Fruit fly (Drosophila melanogaster) whole organism, adult: ENCODE data around the gene CG6231.
A peak's percentile ranks its signal among the peaks of the same experiment; 100 is the strongest.

Experiments
- CG11617 ChIP-seq: fragments of 200-800 bp; sonication (Bioruptor generic); optimal IDR thresholded peaks from 2 replicates; lab custom pipeline; 2017; ENCODE audit warnings: mild to moderate bottlenecking, missing biosample characterization, missing genetic modification reagents, missing genetic modification characterization
- CG12768 ChIP-seq: fragments of 200-800 bp; sonication (Bioruptor generic); optimal IDR thresholded peaks from 2 replicates; lab custom pipeline; 2017; ENCODE audit warnings: missing biosample characterization, missing genetic modification characterization, mild to moderate bottlenecking, moderate library complexity, missing genetic modification reagents
- CG14711 ChIP-seq: fragments of 200-800 bp; sonication (Bioruptor generic); optimal IDR thresholded peaks from 2 replicates; lab custom pipeline; 2018; ENCODE audit warnings: missing biosample characterization, mild to moderate bottlenecking, missing genetic modification characterization, moderate library complexity
- CG1620 ChIP-seq: fragments of 200-800 bp; sonication (Bioruptor generic); optimal IDR thresholded peaks from 2 replicates; lab custom pipeline; 2016; ENCODE audit warnings: missing biosample characterization, missing genetic modification characterization
- CG33017 ChIP-seq: fragments of 200-800 bp; sonication (Bioruptor generic); optimal IDR thresholded peaks from 2 replicates; lab custom pipeline; 2018; ENCODE audit warnings: missing biosample characterization, mild to moderate bottlenecking, missing genetic modification characterization, moderate library complexity
- CG5204 ChIP-seq: fragments of 200-800 bp; sonication (Bioruptor generic); optimal IDR thresholded peaks from 2 replicates; lab custom pipeline; 2016; ENCODE audit warnings: missing biosample characterization, missing genetic modification characterization
- CG7045 ChIP-seq: fragments of 200-800 bp; sonication (Bioruptor generic); optimal IDR thresholded peaks from 2 replicates; lab custom pipeline; 2017; ENCODE audit warnings: missing biosample characterization, mild to moderate bottlenecking, missing genetic modification characterization
- CG7101 ChIP-seq: fragments of 200-800 bp; sonication (Bioruptor generic); optimal IDR thresholded peaks from 2 replicates; lab custom pipeline; 2018; ENCODE audit warnings: missing biosample characterization, mild to moderate bottlenecking, missing genetic modification characterization, moderate library complexity
- Clk ChIP-seq: fragments of 200-800 bp; sonication (Bioruptor generic); optimal IDR thresholded peaks from 2 replicates; lab custom pipeline; 2017; ENCODE audit warnings: missing biosample characterization, missing genetic modification characterization
- Crg-1 ChIP-seq: fragments of 200-800 bp; sonication (Bioruptor generic); optimal IDR thresholded peaks from 2 replicates; lab custom pipeline; 2016; ENCODE audit warnings: missing biosample characterization, missing genetic modification characterization
- Hr96 ChIP-seq: fragments of 200-800 bp; sonication (Bioruptor generic); optimal IDR thresholded peaks from 2 replicates; lab custom pipeline; 2016; ENCODE audit warnings: missing biosample characterization, missing genetic modification characterization
- Mnt ChIP-seq: fragments of 200-800 bp; sonication (Bioruptor generic); optimal IDR thresholded peaks from 2 replicates; lab custom pipeline; 2016; ENCODE audit warnings: missing biosample characterization, mild to moderate bottlenecking, missing genetic modification characterization
- bab1 ChIP-seq: fragments of 200-800 bp; sonication (Bioruptor generic); optimal IDR thresholded peaks from 3 replicates; lab custom pipeline; 2019; ENCODE audit warnings: missing biosample characterization, mild to moderate bottlenecking, missing genetic modification characterization, moderate library complexity
- cic ChIP-seq: fragments of 200-800 bp; sonication (Bioruptor generic); optimal IDR thresholded peaks from 2 replicates; lab custom pipeline; 2017; ENCODE audit warnings: missing biosample characterization, mild to moderate bottlenecking, missing genetic modification characterization, moderate library complexity
- cnc ChIP-seq, 2 experiments: fragments of >200 bp; optimal IDR thresholded peaks; 2 replicates each; lab custom pipeline; 2017
- kay ChIP-seq: fragments of 200-800 bp; sonication (Bioruptor generic); peaks from one replicate; lab custom pipeline; 2016; ENCODE audit warnings: missing biosample characterization, missing genetic modification characterization, borderline replicate concordance
- ovo ChIP-seq: fragments of 200-800 bp; sonication (Bioruptor generic); optimal IDR thresholded peaks from 2 replicates; lab custom pipeline; 2016; ENCODE audit warnings: missing biosample characterization, missing genetic modification characterization
- pad ChIP-seq: fragments of 200-800 bp; sonication (Bioruptor generic); optimal IDR thresholded peaks from 3 replicates; lab custom pipeline; 2017; ENCODE audit warnings: missing biosample characterization, missing genetic modification characterization, mild to moderate bottlenecking, moderate library complexity, missing genetic modification reagents
- tj ChIP-seq: fragments of 200-800 bp; sonication (Bioruptor generic); optimal IDR thresholded peaks from 3 replicates; lab custom pipeline; 2017; ENCODE audit warnings: missing biosample characterization, mild to moderate bottlenecking, missing genetic modification characterization, moderate library complexity
- toe ChIP-seq: fragments of 200-800 bp; sonication (Bioruptor generic); optimal IDR thresholded peaks from 2 replicates; lab custom pipeline; 2016; ENCODE audit warnings: missing biosample characterization, missing genetic modification characterization

The CG6231 gene

DNA sequence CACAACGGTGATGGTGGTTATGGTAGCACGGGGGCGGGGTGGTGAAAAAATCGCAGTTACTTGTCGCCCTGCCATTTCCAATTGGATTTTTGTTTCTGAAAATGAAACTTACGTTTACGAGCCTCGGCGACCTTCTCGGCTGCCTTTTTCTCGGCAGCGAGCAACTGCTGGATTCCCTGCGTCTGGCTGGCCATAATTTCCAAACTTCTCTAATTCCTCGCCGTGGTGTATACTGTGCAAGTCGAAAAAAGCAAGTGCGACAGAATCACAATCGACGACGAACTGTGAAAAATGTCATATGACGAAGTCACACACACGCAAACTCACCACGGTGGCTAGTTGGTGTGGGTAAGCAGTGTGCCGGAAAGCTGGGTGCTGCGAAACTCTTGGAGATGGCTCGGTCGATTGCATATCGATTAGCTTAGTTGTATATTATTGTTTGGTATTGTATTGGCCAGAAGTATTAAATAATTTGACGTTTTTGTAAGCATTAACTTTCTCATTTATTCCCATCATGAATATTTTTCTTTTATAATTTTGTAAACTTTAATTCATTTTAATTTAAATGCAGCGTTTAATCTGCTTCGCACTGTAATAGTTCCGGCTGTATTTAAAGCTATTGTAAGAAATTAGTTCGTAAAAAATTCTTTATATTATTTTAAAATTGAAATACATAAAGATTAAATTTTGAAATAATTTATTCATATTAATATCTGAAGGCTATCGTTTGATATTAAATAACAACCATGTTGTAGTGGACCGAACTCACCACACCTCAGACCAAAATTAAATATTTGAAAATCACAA lies 11.8 kb upstream of the CG6231 start, which contains the start of gene Vha13:
Gene Vha13 (minus strand): TSS at position 293 of the 807 bp plus-strand sequence.
- TF ChIP-seq CG7045 (GFP tag; lab: Kevin White, UChicago) (no peak), tj (peak; percentile 69), CG14711 (peak; percentile 48), pad (peak; percentile 78), CG33017 (tag; lab: Kevin White, UChicago) (peak; percentile 50), toe (GFP tag; lab: Kevin White, UChicago) (peak; percentile 54), cnc (optimal IDR thresholded peaks at IDR 0.05; lab: Kevin White, UChicago) (no peak), CG5204 (GFP tag; lab: Kevin White, UChicago) (peak; percentile 27), kay (GFP tag; lab: Kevin White, UChicago) (no peak), Mnt (peak; percentile 73), Clk (GFP tag; lab: Kevin White, UChicago) (no peak), CG7101 (tag; lab: Kevin White, UChicago) (peak; percentile 22), Hr96 (GFP tag; lab: Kevin White, UChicago) (peak; percentile 15), CG1620 (GFP tag; lab: Kevin White, UChicago) (peak; percentile 54), CG11617 (GFP tag; lab: Kevin White, UChicago) (peak; percentile 17), ovo (GFP tag; lab: Kevin White, UChicago) (peak; percentile 82), cic (GFP tag; lab: Kevin White, UChicago) (peak; percentile 52), Crg-1 (GFP tag; lab: Kevin White, UChicago) (peak; percentile 69), CG12768 (peak; percentile 67), bab1 (GFP tag; lab: Kevin White, UChicago) (peak; percentile 87)

DNA sequence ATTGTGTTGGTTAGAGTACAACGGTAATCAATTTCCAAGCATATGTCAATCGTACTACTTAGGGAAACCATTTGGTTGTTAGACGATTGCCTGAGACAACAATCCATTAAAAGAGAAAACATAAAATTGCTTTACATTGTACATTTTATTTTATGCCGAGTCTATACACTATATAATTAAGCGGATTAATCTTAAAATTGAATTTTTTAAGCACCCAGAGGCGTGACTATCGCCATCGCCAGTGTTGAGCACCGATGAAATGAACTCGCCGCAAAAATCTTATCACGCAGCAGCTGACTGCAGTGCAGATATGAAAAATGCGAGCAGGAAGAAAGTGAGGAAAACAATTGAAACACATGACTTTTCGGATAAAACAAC lies 10.4 kb upstream of the CG6231 start:
- no peak for TF ChIP-seq CG7045 (GFP tag; lab: Kevin White, UChicago)
- TF ChIP-seq bab1 (GFP tag; lab: Kevin White, UChicago) = peak; percentile 18
- no peak for TF ChIP-seq ovo (GFP tag; lab: Kevin White, UChicago)
- TF ChIP-seq Mnt = peak; percentile 22
- peak; percentile 41 for TF ChIP-seq CG7101 (tag; lab: Kevin White, UChicago)
- TF ChIP-seq pad = peak; percentile 24
- peak; percentile 15 for TF ChIP-seq CG1620 (GFP tag; lab: Kevin White, UChicago)
- peak; percentile 44 for TF ChIP-seq Crg-1 (GFP tag; lab: Kevin White, UChicago)

DNA sequence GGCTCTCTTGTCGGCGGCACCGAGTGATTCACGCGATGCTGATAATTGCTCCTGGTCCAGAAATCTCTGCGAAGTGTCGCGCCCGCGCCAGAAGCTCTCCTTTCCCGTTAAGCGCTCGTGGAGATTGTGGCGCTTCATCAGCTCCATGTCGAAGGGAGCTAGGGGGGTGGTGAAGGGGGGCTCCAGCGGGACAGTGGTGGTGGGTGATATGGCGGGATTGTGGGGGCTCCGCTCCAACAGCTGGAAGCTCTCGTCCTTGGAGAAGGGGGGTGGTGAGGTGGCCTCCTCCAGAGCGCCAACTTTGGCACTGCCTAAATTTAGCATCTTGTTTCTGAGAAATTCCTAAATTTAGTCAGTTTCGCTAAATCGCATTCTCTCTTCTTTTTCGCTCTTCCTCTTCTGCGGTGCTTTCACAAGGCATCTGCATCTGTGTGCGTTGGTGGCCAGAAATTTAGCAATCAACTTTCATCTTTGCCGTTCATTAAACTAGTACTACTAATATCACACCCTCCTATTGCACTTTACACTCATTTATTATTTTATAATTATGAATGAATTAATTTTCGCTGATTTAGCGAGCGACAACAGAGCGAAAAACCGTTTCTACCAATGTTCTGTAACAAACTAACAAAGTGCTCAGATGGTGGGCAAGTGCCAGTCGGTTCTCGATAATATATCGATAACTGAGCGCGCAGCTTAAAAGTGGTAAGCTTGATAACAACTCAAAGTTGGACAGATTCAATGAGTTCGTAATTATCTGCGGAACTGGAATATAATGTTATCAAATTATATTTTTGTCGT lies 9.8 kb upstream of the CG6231 start, which contains the start of gene subdued:
Gene subdued (minus strand): TSS at position 631 of the 801 bp plus-strand sequence.
- TF ChIP-seq tj (no peak), toe (GFP tag; lab: Kevin White, UChicago) (no peak), CG12768 (peak; percentile 43), Hr96 (GFP tag; lab: Kevin White, UChicago) (peak; percentile 18), CG7045 (GFP tag; lab: Kevin White, UChicago) (no peak), ovo (GFP tag; lab: Kevin White, UChicago) (no peak), CG7101 (tag; lab: Kevin White, UChicago) (no peak), cnc (optimal IDR thresholded peaks at IDR 0.05; lab: Kevin White, UChicago) (no peak), cic (GFP tag; lab: Kevin White, UChicago) (no peak), Crg-1 (GFP tag; lab: Kevin White, UChicago) (no peak), CG33017 (tag; lab: Kevin White, UChicago) (no peak)

DNA sequence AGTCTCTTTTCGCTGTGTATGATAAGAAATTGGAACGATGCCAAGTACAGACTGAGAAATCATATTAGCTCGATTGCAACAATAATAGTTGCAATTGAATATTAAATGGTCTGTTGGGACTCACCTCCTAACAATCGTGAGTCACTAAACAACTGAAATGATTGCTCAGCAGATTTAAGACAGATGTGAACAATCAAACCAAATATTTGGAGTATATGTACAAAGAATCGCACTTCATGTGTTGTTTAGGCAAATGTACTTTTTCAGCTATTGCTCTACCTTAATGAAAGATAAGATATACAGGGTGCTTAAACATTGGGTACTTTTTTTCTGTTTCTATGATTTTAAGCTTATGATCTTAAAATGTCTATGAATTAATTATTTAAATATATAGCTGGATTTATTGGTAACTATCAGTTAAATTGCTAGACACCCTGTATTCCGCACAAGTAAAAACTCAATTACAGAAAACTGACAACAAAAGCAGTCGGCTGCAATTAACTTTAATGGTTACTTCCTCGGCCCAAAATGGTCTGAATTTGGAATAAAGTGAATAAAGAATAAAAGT lies 9.1 kb upstream of the CG6231 start:
- TF ChIP-seq Mnt = peak; percentile 9
- TF ChIP-seq bab1 (GFP tag; lab: Kevin White, UChicago) = peak; percentile 92
- TF ChIP-seq CG7045 (GFP tag; lab: Kevin White, UChicago) = peak; percentile 88
- peak; percentile 37 for TF ChIP-seq pad
- TF ChIP-seq Clk (GFP tag; lab: Kevin White, UChicago) = peak; percentile 73
- peak; percentile 54 for TF ChIP-seq tj
- peak; percentile 83 for TF ChIP-seq CG5204 (GFP tag; lab: Kevin White, UChicago)
- peak; percentile 85 for TF ChIP-seq CG11617 (GFP tag; lab: Kevin White, UChicago)
- no peak for TF ChIP-seq ovo (GFP tag; lab: Kevin White, UChicago)
- peak; percentile 37 for TF ChIP-seq cic (GFP tag; lab: Kevin White, UChicago)
- TF ChIP-seq Crg-1 (GFP tag; lab: Kevin White, UChicago) = peak; percentile 24
- peak; percentile 67 for TF ChIP-seq toe (GFP tag; lab: Kevin White, UChicago)
- TF ChIP-seq CG7101 (tag; lab: Kevin White, UChicago) = peak; percentile 95
- TF ChIP-seq CG1620 (GFP tag; lab: Kevin White, UChicago) = peak; percentile 76
- no peak for TF ChIP-seq kay (GFP tag; lab: Kevin White, UChicago)
- peak; percentile 94 for TF ChIP-seq CG14711
- TF ChIP-seq cnc (optimal IDR thresholded peaks at IDR 0.05; lab: Kevin White, UChicago) = no peak
- peak; percentile 96 for TF ChIP-seq CG33017 (tag; lab: Kevin White, UChicago)
- TF ChIP-seq Hr96 (GFP tag; lab: Kevin White, UChicago) = peak; percentile 40
- TF ChIP-seq CG12768 = peak; percentile 90

DNA sequence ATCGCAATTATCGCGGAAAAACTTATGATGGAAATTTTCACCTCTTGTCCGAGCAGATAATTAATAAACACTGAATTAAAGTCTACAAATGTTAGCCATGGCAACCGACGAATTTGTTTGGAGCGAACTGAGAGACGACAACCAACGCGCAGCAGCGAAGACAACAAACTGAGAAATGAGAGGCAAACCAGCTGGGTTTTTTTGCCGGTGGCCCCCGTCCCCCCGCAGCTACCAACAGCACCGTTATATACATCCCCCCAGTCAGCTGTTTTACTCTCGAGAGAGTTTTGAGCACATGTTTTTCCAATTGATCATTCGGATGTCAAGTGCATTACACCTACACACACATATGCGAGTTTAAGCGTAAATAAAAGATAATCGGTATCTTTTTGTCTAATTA lies 8.5 kb upstream of the CG6231 start:
- TF ChIP-seq CG1620 (GFP tag; lab: Kevin White, UChicago) (no peak), bab1 (GFP tag; lab: Kevin White, UChicago) (peak; percentile 32), Clk (GFP tag; lab: Kevin White, UChicago) (no peak), ovo (GFP tag; lab: Kevin White, UChicago) (peak; percentile 100), pad (peak; percentile 85), cic (GFP tag; lab: Kevin White, UChicago) (peak; percentile 91), CG7045 (GFP tag; lab: Kevin White, UChicago) (no peak), CG14711 (no peak), CG11617 (GFP tag; lab: Kevin White, UChicago) (no peak), CG7101 (tag; lab: Kevin White, UChicago) (no peak), Crg-1 (GFP tag; lab: Kevin White, UChicago) (no peak), toe (GFP tag; lab: Kevin White, UChicago) (peak; percentile 9), tj (no peak), Mnt (peak; percentile 98), CG33017 (tag; lab: Kevin White, UChicago) (no peak), kay (GFP tag; lab: Kevin White, UChicago) (no peak), Hr96 (GFP tag; lab: Kevin White, UChicago) (no peak), CG5204 (GFP tag; lab: Kevin White, UChicago) (no peak), cnc (optimal IDR thresholded peaks at IDR 0.05; lab: Kevin White, UChicago) (no peak), CG12768 (peak; percentile 9)
